Fruit fly (Drosophila melanogaster) whole organism, prepupa: ENCODE data around the gene CG7183.
A peak's percentile ranks its signal among the peaks of the same experiment; 100 is the strongest.

ENCODE experiments used
- CG11902 ChIP-seq: fragments of 200-800 bp; sonication (Bioruptor generic); optimal IDR thresholded peaks from 3 replicates; lab custom pipeline; 2016; ENCODE audit warnings: missing biosample characterization, missing genetic modification characterization
- CG15336 ChIP-seq: fragments of 200-800 bp; sonication (Bioruptor generic); IDR thresholded peaks from 2 replicates; pipeline ENCODE4 v1.3.6; 2022; ENCODE audit warnings: missing biosample characterization, missing genetic modification characterization
- CG16779 ChIP-seq: fragments of 200-800 bp; sonication (Bioruptor generic); optimal IDR thresholded peaks from 3 replicates; lab custom pipeline; 2017; ENCODE audit warnings: missing biosample characterization, mild to moderate bottlenecking, missing genetic modification characterization
- CG34406 ChIP-seq: fragments of 200-800 bp; sonication (Bioruptor generic); optimal IDR thresholded peaks from 3 replicates; lab custom pipeline; 2016; ENCODE audit warnings: missing biosample characterization, missing genetic modification characterization
- CG3919 ChIP-seq: fragments of 200-800 bp; sonication (Bioruptor generic); optimal IDR thresholded peaks from 3 replicates; lab custom pipeline; 2016; ENCODE audit warnings: missing biosample characterization, missing genetic modification characterization
- CG4318 ChIP-seq: fragments of 200-800 bp; sonication (Bioruptor generic); optimal IDR thresholded peaks from 3 replicates; lab custom pipeline; 2017; ENCODE audit warnings: missing biosample characterization, mild to moderate bottlenecking, missing genetic modification characterization
- CG6792 ChIP-seq: fragments of 200-800 bp; sonication (Bioruptor generic); optimal IDR thresholded peaks from 3 replicates; lab custom pipeline; 2016; ENCODE audit warnings: missing biosample characterization, missing genetic modification characterization
- CG6854 ChIP-seq: fragments of 200-800 bp; sonication (Bioruptor generic); optimal IDR thresholded peaks from 2 replicates; lab custom pipeline; 2017; ENCODE audit warnings: missing biosample characterization, mild to moderate bottlenecking, missing genetic modification characterization
- Eip78C ChIP-seq: fragments of 200-800 bp; sonication (Bioruptor generic); peaks from one replicate; lab custom pipeline; 2016; ENCODE audit warnings: missing biosample characterization, missing genetic modification characterization
- Eip93F ChIP-seq: fragments of 200-800 bp; sonication (Bioruptor generic); optimal IDR thresholded peaks from 2 replicates; lab custom pipeline; 2016; ENCODE audit warnings: missing biosample characterization, mild to moderate bottlenecking, missing genetic modification characterization
- Gug ChIP-seq: fragments of 200-800 bp; sonication (Bioruptor generic); IDR thresholded peaks from 2 replicates; pipeline ENCODE4 v1.3.6; 2022; ENCODE audit warnings: missing biosample characterization, missing genetic modification characterization
- OdsH ChIP-seq: fragments of 200-800 bp; sonication (Bioruptor generic); optimal IDR thresholded peaks from 3 replicates; lab custom pipeline; 2016; ENCODE audit warnings: missing biosample characterization, missing genetic modification characterization
- Smox ChIP-seq: fragments of 200-800 bp; sonication (Bioruptor generic); optimal IDR thresholded peaks from 3 replicates; lab custom pipeline; 2016; ENCODE audit warnings: missing biosample characterization, missing genetic modification characterization

DNA sequence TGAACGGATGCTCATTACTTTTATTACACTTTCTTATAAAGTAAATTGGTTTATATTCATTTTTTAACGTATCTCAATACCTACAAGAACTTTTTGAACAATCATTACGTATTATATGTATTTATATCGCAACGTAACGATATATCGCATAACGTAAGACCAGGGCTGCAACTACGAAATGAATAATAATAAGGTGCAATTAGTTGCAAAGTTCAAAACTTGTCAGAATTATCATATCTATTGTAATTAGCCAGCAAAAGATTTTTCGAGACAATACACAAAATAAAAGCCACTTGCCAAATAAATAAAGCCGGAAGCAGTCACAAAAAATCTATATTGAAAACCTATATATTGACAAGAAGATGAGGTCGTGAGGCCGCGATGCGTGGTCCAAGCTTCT lies 5.2 kb downstream of the CG7183 start:
- peak; percentile 47 for TF ChIP-seq Smox (GFP tag; lab: Kevin White, UChicago)
- no peak for TF ChIP-seq Gug (GFP tag; lab: Robert Waterston, UW)
- no peak for TF ChIP-seq CG11902 (GFP tag; lab: Kevin White, UChicago)
- no peak for TF ChIP-seq CG6854
- TF ChIP-seq CG16779 (tag; lab: Kevin White, UChicago), result no peak
- no peak for TF ChIP-seq Eip93F (GFP tag; lab: Kevin White, UChicago)
- TF ChIP-seq CG6792 (GFP tag; lab: Kevin White, UChicago), result no peak
- no peak for TF ChIP-seq CG34406 (GFP tag; lab: Kevin White, UChicago)
- no peak for TF ChIP-seq Eip78C (GFP tag; lab: Kevin White, UChicago)
- TF ChIP-seq CG3919 (GFP tag; lab: Kevin White, UChicago), result no peak
- TF ChIP-seq OdsH (GFP tag; lab: Kevin White, UChicago), result peak; percentile 57
- no peak for TF ChIP-seq CG4318 (GFP tag; lab: Kevin White, UChicago)
- no peak for TF ChIP-seq CG15336 (GFP tag; lab: Robert Waterston, UW)
